Fruit fly (Drosophila melanogaster) whole organism, embryonic: ENCODE measurements around the gene CG13640.

Source experiments
- Awh ChIP-seq: fragments of 200-800 bp; sonication (Bioruptor generic); IDR thresholded peaks from 2 replicates; pipeline ENCODE4, ENCODE4 v1.3.6; 2022; ENCODE audit warnings: missing biosample characterization, missing genetic modification characterization
- BEAF-32 ChIP-seq: fragments of 200-800 bp; sonication (Bioruptor generic); optimal IDR thresholded peaks from 3 replicates; lab custom pipeline; 2017; ENCODE audit warnings: missing biosample characterization, missing genetic modification characterization, mild to moderate bottlenecking, moderate library complexity, missing genetic modification reagents
- Bgb ChIP-seq: fragments of 200-800 bp; sonication (Bioruptor generic); IDR thresholded peaks from 2 replicates; pipeline ENCODE4 v1.3.6; 2022; ENCODE audit warnings: missing biosample characterization, missing genetic modification characterization; ENCODE audit not compliant: partially characterized antibody
- CG12769 ChIP-seq: fragments of 200-800 bp; sonication (Bioruptor generic); optimal IDR thresholded peaks from 2 replicates; lab custom pipeline; 2019; ENCODE audit warnings: missing biosample characterization, mild to moderate bottlenecking, missing genetic modification characterization, moderate library complexity
- CG14710 ChIP-seq: fragments of 200-800 bp; sonication (Bioruptor generic); optimal IDR thresholded peaks from 3 replicates; lab custom pipeline; 2019; ENCODE audit warnings: missing biosample characterization, mild to moderate bottlenecking, missing genetic modification characterization, moderate library complexity
- CG15479 ChIP-seq: fragments of 200-800 bp; sonication (Bioruptor generic); optimal IDR thresholded peaks from 3 replicates; lab custom pipeline; 2019; ENCODE audit warnings: missing biosample characterization, mild to moderate bottlenecking, missing genetic modification characterization, moderate library complexity
- CG17802 ChIP-seq: fragments of 200-800 bp; sonication (Bioruptor generic); optimal IDR thresholded peaks from 2 replicates; lab custom pipeline; 2018; ENCODE audit warnings: missing biosample characterization, mild to moderate bottlenecking, missing genetic modification characterization, moderate library complexity
- CG2199 ChIP-seq: fragments of 200-800 bp; sonication (Bioruptor generic); IDR thresholded peaks from 3 replicates; pipeline ENCODE4 v1.3.6; 2022; ENCODE audit warnings: missing biosample characterization, missing genetic modification characterization
- CG31224 ChIP-seq: fragments of 200-800 bp; sonication (Bioruptor generic); IDR thresholded peaks from 2 replicates; pipeline ENCODE4 v1.3.6; 2022; ENCODE audit warnings: missing biosample characterization, missing genetic modification characterization
- CG34422 ChIP-seq: fragments of 200-800 bp; sonication (Bioruptor generic); IDR thresholded peaks from 3 replicates; pipeline ENCODE4 v1.3.6; 2022; ENCODE audit warnings: missing biosample characterization, missing genetic modification characterization
- CG3847 ChIP-seq: fragments of 200-800 bp; sonication (Bioruptor generic); IDR thresholded peaks from 2 replicates; pipeline ENCODE4 v1.3.6; 2022; ENCODE audit warnings: missing biosample characterization, missing genetic modification characterization
- CG4360 ChIP-seq: fragments of 200-800 bp; sonication (Bioruptor generic); IDR thresholded peaks from 2 replicates; pipeline ENCODE4 v1.3.6; 2022; ENCODE audit warnings: missing biosample characterization, missing genetic modification characterization
- CG6791 ChIP-seq: fragments of 200-800 bp; sonication (Bioruptor generic); IDR thresholded peaks from 3 replicates; pipeline ENCODE4 v1.3.6; 2022; ENCODE audit warnings: missing biosample characterization, missing genetic modification characterization; ENCODE audit not compliant: partially characterized antibody
- CG8290 ChIP-seq, 3 experiments: fragments of 200-800 bp; sonication (Bioruptor generic); optimal IDR thresholded peaks; 2 replicates each; lab custom pipeline; 2016 to 2019; ENCODE audit warnings: missing biosample characterization in 3 of 3, missing genetic modification characterization in 3 of 3, mild to moderate bottlenecking in 2 of 3, moderate library complexity in 1 of 3
- CG8924 ChIP-seq: fragments of 200-800 bp; optimal IDR thresholded peaks from 3 replicates; lab custom pipeline; 2019; ENCODE audit warnings: missing biosample characterization, mild to moderate bottlenecking, missing genetic modification characterization, moderate library complexity
- CG9437 ChIP-seq: fragments of 200-800 bp; sonication (Bioruptor generic); optimal IDR thresholded peaks from 2 replicates; lab custom pipeline; 2018; ENCODE audit warnings: missing biosample characterization, mild to moderate bottlenecking, missing genetic modification characterization
- Elba2 ChIP-seq: fragments of 200-800 bp; sonication (Bioruptor generic); optimal IDR thresholded peaks from 3 replicates; lab custom pipeline; 2016; ENCODE audit warnings: missing biosample characterization, missing genetic modification characterization
- GATAe ChIP-seq: fragments of 200-800 bp; sonication (Bioruptor generic); conservative IDR thresholded peaks from 2 replicates; pipeline ENCODE4 v1.3.6; 2022; ENCODE audit warnings: missing biosample characterization, missing genetic modification characterization
- Gug ChIP-seq: fragments of 200-800 bp; sonication (Bioruptor generic); IDR thresholded peaks from 4 replicates; pipeline ENCODE4 v1.3.6; 2022; ENCODE audit warnings: missing biosample characterization, missing genetic modification characterization
- HLH54F ChIP-seq: fragments of 200-800 bp; sonication (Bioruptor generic); optimal IDR thresholded peaks from 3 replicates; lab custom pipeline; 2016; ENCODE audit warnings: missing biosample characterization, missing genetic modification characterization
- Hand ChIP-seq: fragments of 200-800 bp; sonication (Bioruptor generic); optimal IDR thresholded peaks from 2 replicates; lab custom pipeline; 2017; ENCODE audit warnings: mild to moderate bottlenecking, missing biosample characterization, missing genetic modification reagents, missing genetic modification characterization
- Hr39 ChIP-seq: fragments of >200 bp; optimal IDR thresholded peaks from 2 replicates; lab custom pipeline; 2017
- Hr78 ChIP-seq, 2 experiments: fragments of 200-800 bp in 1 of 2; fragments of >200 bp in 1 of 2; sonication (Bioruptor generic) in 1 of 2; optimal IDR thresholded peaks; 2 replicates each; lab custom pipeline; 2017 to 2019; ENCODE audit warnings: missing biosample characterization in 2 of 2, missing genetic modification characterization in 2 of 2, mild to moderate bottlenecking in 1 of 2, moderate library complexity in 1 of 2
- Med ChIP-seq: fragments of 200-800 bp; sonication (Bioruptor generic); peaks from one replicate; lab custom pipeline; 2016; ENCODE audit warnings: missing biosample characterization, missing genetic modification characterization, mild to moderate bottlenecking, inconsistent platforms, moderate library complexity
- Side ChIP-seq: fragments of 200-800 bp; sonication (Bioruptor generic); optimal IDR thresholded peaks from 2 replicates; lab custom pipeline; 2016; ENCODE audit warnings: missing biosample characterization, missing genetic modification characterization
- abd-A ChIP-seq: fragments of 200-800 bp; sonication (Bioruptor generic); optimal IDR thresholded peaks from 3 replicates; lab custom pipeline; 2019; ENCODE audit warnings: missing biosample characterization, mild to moderate bottlenecking, missing genetic modification characterization, moderate library complexity
- cad ChIP-seq: fragments of >200 bp; optimal IDR thresholded peaks from 2 replicates; lab custom pipeline; 2017; ENCODE audit warnings: missing biosample characterization, missing genetic modification characterization
- cg ChIP-seq: fragments of 200-800 bp; sonication (Bioruptor generic); optimal IDR thresholded peaks from 3 replicates; lab custom pipeline; 2019; ENCODE audit warnings: missing biosample characterization, mild to moderate bottlenecking, missing genetic modification characterization, moderate library complexity
- chm ChIP-seq: fragments of 200-800 bp; sonication (Bioruptor generic); IDR thresholded peaks from 2 replicates; pipeline ENCODE4 v1.3.6; 2022; ENCODE audit warnings: missing biosample characterization, missing genetic modification characterization
- ci ChIP-seq: fragments of 200-800 bp; sonication (Bioruptor generic); IDR thresholded peaks from 3 replicates; pipeline ENCODE4 v1.3.6; 2022; ENCODE audit warnings: missing biosample characterization, missing genetic modification characterization
- cwo ChIP-seq: fragments of 200-800 bp; sonication (Bioruptor generic); optimal IDR thresholded peaks from 3 replicates; lab custom pipeline; 2017; ENCODE audit warnings: missing biosample characterization, missing genetic modification characterization, mild to moderate bottlenecking, moderate library complexity, missing genetic modification reagents
- ewg ChIP-seq: fragments of 200-800 bp; sonication (Bioruptor generic); optimal IDR thresholded peaks from 3 replicates; lab custom pipeline; 2017; ENCODE audit warnings: mild to moderate bottlenecking, missing biosample characterization, missing genetic modification reagents, missing genetic modification characterization
- gce ChIP-seq: fragments of 200-800 bp; sonication (Bioruptor generic); IDR thresholded peaks from 3 replicates; pipeline ENCODE4 v1.3.6; 2022; ENCODE audit warnings: missing biosample characterization, missing genetic modification characterization
- grau ChIP-seq: fragments of 200-800 bp; optimal IDR thresholded peaks from 3 replicates; lab custom pipeline; 2019; ENCODE audit warnings: missing biosample characterization, mild to moderate bottlenecking, missing genetic modification characterization, moderate library complexity
- kah ChIP-seq: fragments of 200-800 bp; sonication (Bioruptor generic); optimal IDR thresholded peaks from 2 replicates; lab custom pipeline; 2018; ENCODE audit warnings: missing biosample characterization, mild to moderate bottlenecking, missing genetic modification characterization
- kni ChIP-seq: fragments of 200-800 bp; sonication (Bioruptor generic); optimal IDR thresholded peaks from 3 replicates; lab custom pipeline; 2017; ENCODE audit warnings: mild to moderate bottlenecking, missing biosample characterization, missing genetic modification reagents, missing genetic modification characterization
- knrl ChIP-seq: fragments of 200-800 bp; sonication (Bioruptor generic); IDR thresholded peaks from 3 replicates; pipeline ENCODE4 v1.3.6; 2022; ENCODE audit warnings: missing biosample characterization, missing genetic modification characterization; ENCODE audit not compliant: partially characterized antibody
- mirr ChIP-seq: fragments of 200-800 bp; sonication (Bioruptor generic); optimal IDR thresholded peaks from 3 replicates; lab custom pipeline; 2018; ENCODE audit warnings: missing biosample characterization, mild to moderate bottlenecking, missing genetic modification characterization
- pros ChIP-seq: fragments of 200-800 bp; sonication (Bioruptor generic); optimal IDR thresholded peaks from 3 replicates; lab custom pipeline; 2019; ENCODE audit warnings: missing biosample characterization, mild to moderate bottlenecking, missing genetic modification characterization, moderate library complexity
- scrt ChIP-seq: fragments of 200-800 bp; sonication (Bioruptor generic); optimal IDR thresholded peaks from 2 replicates; lab custom pipeline; 2018; ENCODE audit warnings: missing biosample characterization, mild to moderate bottlenecking, missing genetic modification characterization, moderate library complexity
- sens-2 ChIP-seq: fragments of 200-800 bp; sonication (Bioruptor generic); IDR thresholded peaks from 2 replicates; pipeline ENCODE4 v1.3.6; 2022; ENCODE audit warnings: missing biosample characterization, missing genetic modification characterization
- twi ChIP-seq: fragments of 200-800 bp; optimal IDR thresholded peaks from 2 replicates; lab custom pipeline; 2019; ENCODE audit warnings: missing biosample characterization, mild to moderate bottlenecking, missing genetic modification characterization, moderate library complexity
- vvl ChIP-seq: fragments of 200-800 bp; sonication (Bioruptor generic); IDR thresholded peaks from 2 replicates; pipeline ENCODE4 v1.3.6; 2022; ENCODE audit warnings: missing biosample characterization, missing genetic modification characterization

The CG13640 gene

dm6 chr3R:24812987-24813636, 48.9 kb downstream of the CG13640 start:
- TF ChIP-seq Hr78 (GFP tag; optimal IDR thresholded peaks at IDR 0.05; lab: Kevin White, UChicago) (no peak), CG31224 (GFP tag; lab: Robert Waterston, UW) (no peak), Elba2 (no peak), Gug (no peak), Awh (GFP tag; lab: Robert Waterston, UW) (no peak), Hand (peak; percentile 8), CG17802 (tag; lab: Kevin White, UChicago) (no peak), kah (GFP tag; lab: Kevin White, UChicago) (peak; percentile 87), cwo (no peak), pros (GFP tag; lab: Kevin White, UChicago) (peak; percentile 34), GATAe (GFP tag; lab: Robert Waterston, UW) (no peak), cg (GFP tag; lab: Kevin White, UChicago) (peak; percentile 4), CG15479 (GFP tag; lab: Kevin White, UChicago) (peak; percentile 58), scrt (GFP tag; lab: Kevin White, UChicago) (peak; percentile 81), HLH54F (GFP tag; lab: Kevin White, UChicago) (no peak), cad (GFP tag; lab: Kevin White, UChicago) (peak; percentile 15), CG2199 (GFP tag; lab: Robert Waterston, UW) (peak; percentile 79; the same call in 2 of the 3 replicates), vvl (no peak), Side (GFP tag; lab: Kevin White, UChicago) (no peak), Bgb (GFP tag; lab: Robert Waterston, UW) (peak; percentile 32; the same call in 1 of the 2 replicates), CG8924 (tag; lab: Kevin White, UChicago) (no peak), CG8290 (GFP tag; optimal IDR thresholded peaks at IDR 0.05; lab: Kevin White, UChicago) (no peak), CG8290 (tag; optimal IDR thresholded peaks at IDR 0.05; lab: Kevin White, UChicago) (peak in 1 of 2 experiments; percentile 20), abd-A (tag; lab: Kevin White, UChicago) (no peak), chm (GFP tag; lab: Robert Waterston, UW) (0 out of 2 replicates have a peak, but pooled peaks have one; percentile 20), CG4360 (peak; percentile 99), CG9437 (GFP tag; lab: Kevin White, UChicago) (no peak), ci (peak; percentile 11; the same call in 1 of the 3 replicates), CG14710 (tag; lab: Kevin White, UChicago) (no peak), kni (GFP tag; lab: Kevin White, UChicago) (peak; percentile 24), grau (peak; percentile 0), Med (GFP tag; lab: Kevin White, UChicago) (peak; percentile 71), CG6791 (0 out of 3 replicates have a peak, but pooled peaks have one; percentile 15), CG3847 (GFP tag; lab: Robert Waterston, UW) (no peak), mirr (GFP tag; lab: Kevin White, UChicago) (peak; percentile 25), CG34422 (peak; percentile 15; the same call in 1 of the 3 replicates), sens-2 (GFP tag; lab: Robert Waterston, UW) (0 out of 2 replicates have a peak, but pooled peaks have one; percentile 29), BEAF-32 (GFP tag; lab: Kevin White, UChicago) (no peak), gce (GFP tag; lab: Robert Waterston, UW) (no peak), CG12769 (peak; percentile 4), ewg (peak; percentile 68), twi (tag; lab: Kevin White, UChicago) (peak; percentile 28), knrl (no peak), Hr39 (lab: Kevin White, UChicago) (no peak)
